Fruit fly (Drosophila melanogaster) whole organism, wandering third instar larva: ENCODE results near the gene wapl.

Experiments
- Abd-B ChIP-seq: fragments of >200 bp; optimal IDR thresholded peaks from 2 replicates; lab custom pipeline; 2017; ENCODE audit warnings: missing biosample characterization, missing genetic modification characterization
- CG32264 ChIP-seq: fragments of 200-800 bp; sonication (Bioruptor generic); optimal IDR thresholded peaks from 2 replicates; lab custom pipeline; 2016; ENCODE audit warnings: missing biosample characterization, missing genetic modification characterization
- CG9705 ChIP-seq: fragments of 200-800 bp; sonication (Bioruptor generic); optimal IDR thresholded peaks from 2 replicates; lab custom pipeline; 2018; ENCODE audit warnings: missing biosample characterization, mild to moderate bottlenecking, missing genetic modification characterization
- CrebA ChIP-seq: fragments of 200-800 bp; sonication (Bioruptor generic); optimal IDR thresholded peaks from 2 replicates; lab custom pipeline; 2016; ENCODE audit warnings: missing biosample characterization, mild to moderate bottlenecking, missing genetic modification characterization, borderline replicate concordance
- Dfd ChIP-seq: fragments of >200 bp; optimal IDR thresholded peaks from 2 replicates; lab custom pipeline; 2017; ENCODE audit warnings: missing biosample characterization, missing genetic modification characterization
- Dif ChIP-seq: fragments of 200-275, 200-300 bp; sonication (Bioruptor generic); optimal IDR thresholded peaks from 2 replicates; lab custom pipeline; 2018; ENCODE audit warnings: missing biosample characterization, missing genetic modification characterization; ENCODE audit not compliant: partially characterized antibody
- GATAd ChIP-seq: sonication (Bioruptor generic); optimal IDR thresholded peaks from 2 replicates; lab custom pipeline; 2016; ENCODE audit warnings: missing biosample characterization, missing genetic modification characterization
- HLH106 ChIP-seq: fragments of 200-800 bp; optimal IDR thresholded peaks from 3 replicates; lab custom pipeline; 2019; ENCODE audit warnings: missing biosample characterization, mild to moderate bottlenecking, missing genetic modification characterization, moderate library complexity
- Hnf4 ChIP-seq: fragments of 200-800 bp; sonication (Bioruptor generic); optimal IDR thresholded peaks from 2 replicates; lab custom pipeline; 2016; ENCODE audit warnings: missing biosample characterization, mild to moderate bottlenecking, missing genetic modification characterization
- Hr78 ChIP-seq: fragments of >200 bp; optimal IDR thresholded peaks from 2 replicates; lab custom pipeline; 2017; ENCODE audit warnings: missing biosample characterization, missing genetic modification characterization
- Hr83 ChIP-seq: fragments of 200-300 bp; sonication (Bioruptor generic); optimal IDR thresholded peaks from 2 replicates; lab custom pipeline; 2016; ENCODE audit warnings: missing biosample characterization, mild to moderate bottlenecking, missing genetic modification characterization, moderate library complexity; ENCODE audit not compliant: poor library complexity, severe bottlenecking
- Jra ChIP-seq: sonication (Bioruptor generic); optimal IDR thresholded peaks from 2 replicates; lab custom pipeline; 2016; ENCODE audit warnings: missing biosample characterization, missing genetic modification characterization
- Mio ChIP-seq: sonication (Bioruptor generic); optimal IDR thresholded peaks from 2 replicates; lab custom pipeline; 2016; ENCODE audit warnings: missing biosample characterization, missing genetic modification characterization
- Myc ChIP-seq: fragments of >200 bp; optimal IDR thresholded peaks from 2 replicates; lab custom pipeline; 2017
- N ChIP-seq: fragments of >200 bp; optimal IDR thresholded peaks from 2 replicates; lab custom pipeline; 2018; ENCODE audit warnings: missing biosample characterization, missing external identifiers, missing genetic modification characterization
- OdsH ChIP-seq: fragments of 200-800 bp; sonication (Bioruptor generic); optimal IDR thresholded peaks from 2 replicates; lab custom pipeline; 2016; ENCODE audit warnings: missing biosample characterization, mild to moderate bottlenecking, missing genetic modification characterization
- Rel ChIP-seq, 2 experiments: fragments of 200-800 bp; sonication (Bioruptor generic) in 1 of 2; optimal IDR thresholded peaks; 2 replicates in 1 of 2; 3 replicates in 1 of 2; lab custom pipeline; 2016 to 2019; ENCODE audit warnings: mild to moderate bottlenecking in 2 of 2, missing biosample characterization in 2 of 2, missing genetic modification characterization in 2 of 2, moderate library complexity in 1 of 2
- Sp1 ChIP-seq: fragments of 200-800 bp; sonication (Bioruptor generic); optimal IDR thresholded peaks from 3 replicates; lab custom pipeline; 2019; ENCODE audit warnings: missing biosample characterization, mild to moderate bottlenecking, missing genetic modification characterization, moderate library complexity
- Vsx2 ChIP-seq: fragments of 200-300, 225-300 bp; sonication (Bioruptor generic); optimal IDR thresholded peaks from 2 replicates; lab custom pipeline; 2018; ENCODE audit warnings: missing biosample characterization, missing genetic modification characterization; ENCODE audit not compliant: partially characterized antibody
- br ChIP-seq: fragments of 200-800 bp; sonication (Bioruptor generic); optimal IDR thresholded peaks from 2 replicates; lab custom pipeline; 2016; ENCODE audit warnings: missing biosample characterization, missing genetic modification characterization
- brk ChIP-seq: fragments of 200-800 bp; sonication (Bioruptor generic); optimal IDR thresholded peaks from 2 replicates; lab custom pipeline; 2016; ENCODE audit warnings: missing biosample characterization, mild to moderate bottlenecking, missing genetic modification characterization
- dl ChIP-seq, 2 experiments: fragments of 175-275, 200-275 bp in 1 of 2; fragments of 200-275 bp in 1 of 2; sonication (Bioruptor generic); optimal IDR thresholded peaks; lab custom pipeline; 2018; ENCODE audit warnings: mild to moderate bottlenecking in 2 of 2, missing biosample characterization in 2 of 2, missing genetic modification characterization in 2 of 2, moderate library complexity in 2 of 2; ENCODE audit not compliant: partially characterized antibody in 2 of 2, insufficient read depth in 1 of 2
- dmrt93B ChIP-seq: fragments of 200-800 bp; sonication (Bioruptor generic); optimal IDR thresholded peaks from 2 replicates; lab custom pipeline; 2018; ENCODE audit warnings: missing biosample characterization, mild to moderate bottlenecking, missing genetic modification characterization
- dsf ChIP-seq: sonication (Bioruptor generic); optimal IDR thresholded peaks from 2 replicates; lab custom pipeline; 2016; ENCODE audit warnings: missing biosample characterization, missing genetic modification characterization, borderline replicate concordance
- ey ChIP-seq: fragments of 200-800 bp; sonication (Bioruptor generic); optimal IDR thresholded peaks from 2 replicates; lab custom pipeline; 2016; ENCODE audit warnings: missing biosample characterization, missing genetic modification characterization
- foxo ChIP-seq, 2 experiments: fragments of 200-800 bp; sonication (Bioruptor generic); optimal IDR thresholded peaks; 2 replicates in 1 of 2; 3 replicates in 1 of 2; lab custom pipeline; 2016 to 2017; ENCODE audit warnings: missing biosample characterization in 2 of 2, missing genetic modification characterization in 2 of 2
- fru ChIP-seq: fragments of 200-800 bp; sonication (Bioruptor generic); optimal IDR thresholded peaks from 3 replicates; lab custom pipeline; 2016; ENCODE audit warnings: missing biosample characterization, mild to moderate bottlenecking, missing genetic modification characterization
- h ChIP-seq: fragments of 200-800 bp; sonication (Bioruptor generic); optimal IDR thresholded peaks from 3 replicates; lab custom pipeline; 2016; ENCODE audit warnings: missing biosample characterization, mild to moderate bottlenecking, missing genetic modification characterization
- jim ChIP-seq: fragments of 175-275, 200-325 bp; sonication (Bioruptor generic); optimal IDR thresholded peaks from 2 replicates; lab custom pipeline; 2016; ENCODE audit warnings: missing biosample characterization, mild to moderate bottlenecking, missing genetic modification characterization
- lola ChIP-seq: fragments of >200 bp; optimal IDR thresholded peaks from 2 replicates; lab custom pipeline; 2017; ENCODE audit warnings: missing biosample characterization, missing genetic modification characterization
- pan ChIP-seq: fragments of >200 bp; optimal IDR thresholded peaks from 2 replicates; lab custom pipeline; 2017
- psq ChIP-seq: fragments of 200-800 bp; sonication (Bioruptor generic); optimal IDR thresholded peaks from 3 replicates; lab custom pipeline; 2017; ENCODE audit warnings: missing biosample characterization, mild to moderate bottlenecking, missing genetic modification characterization, moderate library complexity
- rgr ChIP-seq: fragments of 200-800 bp; sonication (Bioruptor generic); optimal IDR thresholded peaks from 3 replicates; lab custom pipeline; 2016; ENCODE audit warnings: missing biosample characterization, mild to moderate bottlenecking, missing genetic modification characterization
- sage ChIP-seq: fragments of 200-800 bp; sonication (Bioruptor generic); optimal IDR thresholded peaks from 2 replicates; lab custom pipeline; 2016; ENCODE audit warnings: missing biosample characterization, mild to moderate bottlenecking, missing genetic modification characterization
- sv ChIP-seq: fragments of 200-800 bp; sonication (Bioruptor generic); optimal IDR thresholded peaks from 3 replicates; lab custom pipeline; 2016; ENCODE audit warnings: missing biosample characterization, missing genetic modification characterization
- tai ChIP-seq: sonication (Bioruptor generic); optimal IDR thresholded peaks from 2 replicates; lab custom pipeline; 2016; ENCODE audit warnings: missing biosample characterization, missing genetic modification characterization
- usp ChIP-seq: fragments of >200 bp; optimal IDR thresholded peaks from 2 replicates; lab custom pipeline; 2017; ENCODE audit warnings: missing biosample characterization, missing genetic modification characterization
- woc ChIP-seq: sonication (Bioruptor generic); optimal IDR thresholded peaks from 2 replicates; lab custom pipeline; 2016; ENCODE audit warnings: missing biosample characterization, mild to moderate bottlenecking, missing genetic modification characterization

wapl gene

DNA sequence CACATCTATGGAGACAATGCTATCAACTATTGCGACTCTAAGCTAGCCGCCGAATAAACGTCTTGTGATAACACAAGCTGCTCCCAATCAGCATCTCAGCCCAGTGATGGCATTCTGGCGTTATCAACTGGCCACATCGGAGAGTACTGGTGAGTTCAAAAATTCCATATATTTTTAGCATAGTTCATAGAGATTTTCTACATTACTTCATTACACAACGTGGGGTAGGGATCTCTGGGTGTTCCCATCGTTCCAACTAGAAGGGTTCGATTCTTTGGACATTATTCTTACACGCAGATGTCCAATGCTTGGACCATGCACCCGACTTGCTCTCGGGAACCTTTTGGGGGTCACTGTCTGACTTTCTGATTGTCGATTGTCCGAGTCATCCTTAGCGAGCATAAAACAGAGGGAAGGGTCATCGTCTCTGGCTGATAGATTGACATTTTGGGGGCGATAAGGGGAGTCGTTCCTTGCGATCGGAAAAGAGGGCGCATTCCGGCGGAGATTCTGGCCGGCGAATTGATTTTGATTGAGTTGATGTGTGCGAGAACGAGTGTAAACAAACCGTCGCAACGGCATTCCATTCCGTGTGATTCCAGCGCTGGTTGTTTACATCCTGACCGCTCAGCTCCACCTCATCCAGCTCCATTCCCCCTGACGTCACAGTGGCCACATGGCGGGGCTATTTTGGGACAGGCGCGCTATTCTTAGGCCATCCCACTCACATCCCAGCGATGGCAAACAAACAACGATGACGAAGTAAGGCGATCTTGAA lies 3.5 kb upstream of the wapl start, which contains the start of the genes Cyp4d1 and CG3630:
Gene Cyp4d1 (minus strand): TSS at position 51 of the 778 bp plus-strand sequence.
Gene CG3630 (plus strand): TSS at position 67 of the 778 bp plus-strand sequence.
- TF ChIP-seq Rel (GFP tag; optimal IDR thresholded peaks at IDR 0.05; lab: Kevin White, UChicago) (no peak), Rel (tag; optimal IDR thresholded peaks at IDR 0.05; lab: Kevin White, UChicago) (peak; percentile 92), fru (GFP tag; lab: Kevin White, UChicago) (no peak), Hnf4 (GFP tag; lab: Kevin White, UChicago) (no peak)

DNA sequence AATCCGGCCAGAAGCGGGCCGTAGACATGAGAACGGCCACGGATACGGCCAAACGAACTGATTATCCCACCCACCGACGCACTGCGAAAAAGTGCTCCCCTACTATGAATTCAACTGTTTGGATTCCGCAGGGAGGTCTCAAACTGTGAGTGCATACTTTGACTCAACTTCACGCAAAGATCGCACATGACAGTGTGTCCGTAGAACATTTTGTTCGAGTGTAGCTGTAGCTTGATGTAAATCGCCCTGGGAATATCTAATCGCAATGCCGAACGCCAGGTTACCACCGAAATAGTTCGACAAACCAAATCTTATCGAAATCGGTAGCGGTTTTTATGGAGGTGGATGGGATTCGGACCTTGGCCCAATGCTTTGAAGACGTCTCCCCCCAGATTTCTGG lies 2.2 kb upstream of the wapl start:
- TF ChIP-seq h (no peak), Abd-B (no peak), Sp1 (GFP tag; lab: Kevin White, UChicago) (no peak), tai (no peak), OdsH (GFP tag; lab: Kevin White, UChicago) (no peak), fru (GFP tag; lab: Kevin White, UChicago) (no peak), psq (GFP tag; lab: Kevin White, UChicago) (no peak), Dfd (GFP tag; lab: Kevin White, UChicago) (no peak), N (GFP tag; lab: Kevin White, UChicago) (no peak), Hr83 (GFP tag; lab: Kevin White, UChicago) (no peak)

DNA sequence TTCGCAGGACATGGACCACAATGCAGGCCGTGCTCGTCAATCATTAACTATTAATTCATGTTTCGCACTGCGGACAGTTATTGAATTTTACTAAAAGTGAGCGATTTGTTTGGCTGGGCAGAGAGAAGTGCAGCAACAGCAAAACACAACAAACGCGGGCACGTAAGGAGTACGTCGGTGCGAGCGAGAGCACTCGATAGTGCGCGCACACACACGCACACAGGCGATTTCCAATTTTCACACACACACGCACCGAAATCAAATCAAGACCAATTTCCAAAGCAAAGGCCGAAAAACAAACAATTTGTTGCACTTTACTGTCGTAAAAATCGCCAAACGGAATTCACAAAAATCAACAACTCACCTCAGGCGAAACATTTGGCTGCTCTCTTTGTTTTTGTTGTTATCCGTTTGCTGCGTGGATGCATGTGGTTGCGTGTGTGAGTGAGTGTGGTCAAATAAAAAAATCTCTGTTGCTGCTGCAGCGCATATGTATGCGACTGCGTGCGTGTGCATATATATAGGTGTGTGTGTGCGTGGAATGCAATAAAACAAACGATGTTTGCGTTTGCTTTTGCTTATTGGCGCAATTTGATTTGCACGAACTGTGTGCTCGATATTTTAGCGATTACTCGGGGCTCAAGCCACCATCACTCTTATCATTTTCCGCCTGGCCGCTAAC lies 713 bp downstream of the wapl start:
- peak; percentile 83 for TF ChIP-seq N (GFP tag; lab: Kevin White, UChicago)
- peak; percentile 74 for TF ChIP-seq Abd-B
- peak; percentile 46 for TF ChIP-seq Hr78 (GFP tag; lab: Kevin White, UChicago)
- TF ChIP-seq CrebA (GFP tag; lab: Kevin White, UChicago): no peak
- TF ChIP-seq Sp1 (GFP tag; lab: Kevin White, UChicago): peak; percentile 2
- no peak for TF ChIP-seq sv

DNA sequence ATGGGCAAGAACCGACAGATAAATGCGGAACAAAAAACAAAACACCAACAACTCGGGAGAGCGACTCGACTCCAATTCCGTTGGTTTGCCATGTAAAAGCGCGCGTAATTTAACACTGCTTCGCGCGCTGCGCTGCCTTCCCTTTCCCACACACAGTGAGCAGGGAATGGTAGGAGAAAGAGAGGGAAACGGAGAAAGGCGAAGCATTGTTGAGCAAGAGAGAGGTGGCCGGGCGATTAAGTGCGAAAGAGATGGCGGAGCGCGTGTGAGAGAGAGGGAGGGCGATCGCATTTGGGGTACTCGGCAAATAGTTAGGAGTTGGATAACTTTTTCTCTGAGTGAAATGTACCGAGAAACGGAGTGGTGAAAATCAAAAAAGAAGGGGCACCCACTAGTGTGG lies 2.9 kb downstream of the wapl start:
- TF ChIP-seq Hr78 (GFP tag; lab: Kevin White, UChicago) (no peak), rgr (peak; percentile 4), woc (no peak), fru (GFP tag; lab: Kevin White, UChicago) (peak; percentile 30), dmrt93B (GFP tag; lab: Kevin White, UChicago) (no peak), Dfd (GFP tag; lab: Kevin White, UChicago) (no peak), N (GFP tag; lab: Kevin White, UChicago) (peak; percentile 24), Dif (GFP tag; lab: Kevin White, UChicago) (peak; percentile 12), HLH106 (tag; lab: Kevin White, UChicago) (no peak), GATAd (GFP tag; lab: Kevin White, UChicago) (no peak), br (GFP tag; lab: Kevin White, UChicago) (no peak), sage (no peak), sv (no peak), dsf (no peak), usp (GFP tag; lab: Kevin White, UChicago) (no peak), psq (GFP tag; lab: Kevin White, UChicago) (peak; percentile 5), Myc (no peak), CG9705 (GFP tag; lab: Kevin White, UChicago) (no peak), foxo (GFP tag; optimal IDR thresholded peaks at IDR 0.05; lab: Kevin White, UChicago) (peak in 1 of 2 experiments; percentile 21), brk (GFP tag; lab: Kevin White, UChicago) (no peak), Hr83 (GFP tag; lab: Kevin White, UChicago) (no peak), Abd-B (no peak), Hnf4 (GFP tag; lab: Kevin White, UChicago) (no peak), Rel (GFP tag; optimal IDR thresholded peaks at IDR 0.05; lab: Kevin White, UChicago) (no peak), Rel (tag; optimal IDR thresholded peaks at IDR 0.05; lab: Kevin White, UChicago) (no peak), CrebA (GFP tag; lab: Kevin White, UChicago) (no peak), jim (GFP tag; lab: Kevin White, UChicago) (no peak), lola (no peak), CG32264 (GFP tag; lab: Kevin White, UChicago) (no peak), pan (lab: Kevin White, UChicago) (no peak), Sp1 (GFP tag; lab: Kevin White, UChicago) (no peak), dl (GFP tag; optimal IDR thresholded peaks at IDR 0.05; lab: Kevin White, UChicago; ENCODE audit: insufficient read depth in 1 of 2, partially characterized antibody in 2 of 2) (no peak), OdsH (GFP tag; lab: Kevin White, UChicago) (no peak), Jra (GFP tag; lab: Kevin White, UChicago) (no peak), tai (no peak), Mio (GFP tag; lab: Kevin White, UChicago) (no peak), ey (GFP tag; lab: Kevin White, UChicago) (no peak), Vsx2 (no peak), h (peak; percentile 7)
